Fruit fly (Drosophila melanogaster) S2 (cell line): Measurements from ENCODE around the gene Cks85A.

ENCODE experiments used
- CG8478 ChIP-seq: fragments of >200 bp; optimal IDR thresholded peaks from 2 replicates; lab custom pipeline; 2018
- CTCF ChIP-seq, 2 experiments: fragments of >200 bp; optimal IDR thresholded peaks; 2 replicates each; lab custom pipeline; 2018

The Cks85A gene

dm6 chr3R:8668024-8668856 lies 50.0 kb downstream of the Cks85A start:
- TF ChIP-seq CTCF (optimal IDR thresholded peaks at IDR 0.05; lab: Kevin White, UChicago) (no peak), CG8478 (lab: Kevin White, UChicago) (no peak)

dm6 chr3R:8667568-8667967 lies 50.7 kb downstream of the Cks85A start, which contains the start of gene CG8036:
CG8036 (plus strand) TSS chr3R:8667868.
- TF ChIP-seq CG8478 (lab: Kevin White, UChicago) (no peak), CTCF (optimal IDR thresholded peaks at IDR 0.05; lab: Kevin White, UChicago) (no peak)

dm6 chr3R:8664699-8665340 lies 53.4 kb downstream of the Cks85A start:
- TF ChIP-seq CTCF (optimal IDR thresholded peaks at IDR 0.05; lab: Kevin White, UChicago) (no peak), CG8478 (lab: Kevin White, UChicago) (no peak)

- TF ChIP-seq CTCF (optimal IDR thresholded peaks at IDR 0.05; lab: Kevin White, UChicago), result no peak
- no peak for TF ChIP-seq CG8478 (lab: Kevin White, UChicago)
Measured at dm6 chr3R:8663668-8664283, 54.5 kb downstream of the Cks85A start, which contains the start of gene CG8032. CG8032 (plus strand) TSS chr3R:8664115.
